Worm (Caenorhabditis elegans): Measurements from ENCODE around the gene F35C5.3.

The F35C5.3 gene

DNA sequence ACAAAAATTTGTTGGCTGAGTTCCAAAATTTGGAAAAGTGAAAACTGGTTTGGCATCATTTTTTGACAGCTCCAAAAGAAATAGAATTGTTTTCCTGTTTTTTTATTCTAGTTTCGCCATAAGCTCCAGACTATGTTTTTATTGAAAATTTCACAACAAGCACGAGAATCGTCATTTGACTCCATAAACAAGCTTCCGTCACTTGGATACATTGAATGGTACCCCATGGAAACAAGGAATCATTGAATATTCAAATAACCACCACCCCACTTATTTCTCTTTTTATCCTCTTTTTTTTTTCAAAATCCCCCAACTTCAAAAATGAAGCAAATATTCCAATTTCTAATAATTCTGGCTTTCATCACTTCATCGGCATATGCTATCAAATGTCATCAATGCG, 20.2 kb downstream of the F35C5.3 start, which contains the start of gene ddn-2:
Gene ddn-2 (plus strand): TSS at position 301 of the 400 bp plus-strand sequence.
- TF ChIP-seq nhr-28 (tag; optimal IDR thresholded peaks at IDR 0.05), result no peak
- no peak for TF ChIP-seq daf-12 (tag; optimal IDR thresholded peaks at IDR 0.05)
- no peak for TF ChIP-seq ama-1 (optimal IDR thresholded peaks at IDR 0.05)
- TF ChIP-seq aly-2 (tag; optimal IDR thresholded peaks at IDR 0.05), result no peak
- no peak for TF ChIP-seq fos-1 (tag; optimal IDR thresholded peaks at IDR 0.05)
- no peak for TF ChIP-seq snpc-4 (tag; optimal IDR thresholded peaks at IDR 0.05)
- TF ChIP-seq nfya-1 (tag; optimal IDR thresholded peaks at IDR 0.05; ENCODE audit: insufficient read depth), result no peak
- no peak for TF ChIP-seq lin-15B (tag; optimal IDR thresholded peaks at IDR 0.05)
- no peak for TF ChIP-seq nhr-76 (tag; optimal IDR thresholded peaks at IDR 0.05)
- no peak for TF ChIP-seq egl-5 (tag; optimal IDR thresholded peaks at IDR 0.05)
- no peak for TF ChIP-seq egl-27 (tag; optimal IDR thresholded peaks at IDR 0.05)
- TF ChIP-seq fkh-10 (GFP tag; optimal IDR thresholded peaks at IDR 0.05), result no peak
- no peak for TF ChIP-seq nhr-77 (tag; optimal IDR thresholded peaks at IDR 0.05)
- no peak for TF ChIP-seq ceh-82 (tag; optimal IDR thresholded peaks at IDR 0.05)

DNA sequence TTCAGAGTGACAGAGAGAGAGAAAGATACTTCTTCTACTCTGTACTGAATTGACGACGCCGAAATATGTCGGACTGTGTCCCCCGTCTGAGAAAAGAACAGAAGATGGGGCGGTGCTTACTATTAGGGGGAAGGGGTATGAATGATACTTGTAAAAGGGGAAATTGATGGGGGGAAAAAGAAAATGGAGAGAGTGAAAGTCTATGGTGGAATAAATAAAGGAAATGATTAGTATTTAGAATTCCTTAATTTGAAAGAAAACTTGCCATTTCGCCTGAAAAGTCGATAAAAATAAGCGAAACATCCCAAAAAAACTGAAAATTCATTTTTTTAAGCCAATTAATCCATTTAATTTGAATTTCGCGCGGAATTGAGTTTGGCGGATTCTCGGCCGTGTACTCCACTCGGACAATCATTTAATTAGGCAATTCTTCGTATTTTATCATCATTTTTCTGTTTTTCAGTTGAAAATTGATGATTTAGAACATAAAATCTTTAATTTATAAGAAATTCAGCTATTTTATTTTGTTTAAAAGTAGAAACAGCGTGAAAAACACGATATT, 26.0 kb downstream of the F35C5.3 start, which contains the start of gene F35C5.12:
Gene F35C5.12 (minus strand): TSS at position 51 of the 562 bp plus-strand sequence.
- TF ChIP-seq skn-1 (tag; optimal IDR thresholded peaks at IDR 0.05) (peak; percentile 66), pqm-1 (tag; optimal IDR thresholded peaks at IDR 0.05) (no peak), egl-27 (tag; optimal IDR thresholded peaks at IDR 0.05) (no peak), elt-2 (tag; optimal IDR thresholded peaks at IDR 0.05) (peak; percentile 8), daf-12 (tag; optimal IDR thresholded peaks at IDR 0.05) (no peak), aly-2 (tag; optimal IDR thresholded peaks at IDR 0.05) (no peak), lin-15B (tag; optimal IDR thresholded peaks at IDR 0.05) (peak; percentile 6), fkh-10 (GFP tag; optimal IDR thresholded peaks at IDR 0.05) (no peak), nhr-23 (tag; optimal IDR thresholded peaks at IDR 0.05) (peak; percentile 67), nhr-77 (tag; optimal IDR thresholded peaks at IDR 0.05) (no peak), ama-1 (optimal IDR thresholded peaks at IDR 0.05) (no peak), jun-1 (tag; optimal IDR thresholded peaks at IDR 0.05) (no peak), pha-4 (tag; optimal IDR thresholded peaks at IDR 0.05) (peak; percentile 48), sea-2 (GFP tag; optimal IDR thresholded peaks at IDR 0.05) (no peak), nhr-28 (tag; optimal IDR thresholded peaks at IDR 0.05) (no peak), nhr-67 (tag; optimal IDR thresholded peaks at IDR 0.05) (no peak), ztf-11 (tag; optimal IDR thresholded peaks at IDR 0.05) (no peak), mml-1 (tag; optimal IDR thresholded peaks at IDR 0.05) (no peak), tbx-2 (tag; optimal IDR thresholded peaks at IDR 0.05) (no peak), nhr-25 (tag; optimal IDR thresholded peaks at IDR 0.05) (no peak), hmg-11 (tag; optimal IDR thresholded peaks at IDR 0.05) (no peak), unc-39 (tag; optimal IDR thresholded peaks at IDR 0.05) (no peak), nhr-43 (tag; optimal IDR thresholded peaks at IDR 0.05; ENCODE audit: poor library complexity, severe bottlenecking) (no peak), lsy-12 (tag; optimal IDR thresholded peaks at IDR 0.05) (peak; percentile 23), R02D3.7 (tag; optimal IDR thresholded peaks at IDR 0.05) (no peak), lin-39 (tag; optimal IDR thresholded peaks at IDR 0.05) (no peak), nfya-1 (tag; optimal IDR thresholded peaks at IDR 0.05; ENCODE audit: insufficient read depth) (peak; percentile 39), ceh-82 (tag; optimal IDR thresholded peaks at IDR 0.05) (no peak), fkh-2 (tag; optimal IDR thresholded peaks at IDR 0.05) (no peak), ceh-28 (tag; optimal IDR thresholded peaks at IDR 0.05) (no peak), fos-1 (tag; optimal IDR thresholded peaks at IDR 0.05) (no peak), eor-1 (tag; optimal IDR thresholded peaks at IDR 0.05) (no peak), nhr-237 (tag; optimal IDR thresholded peaks at IDR 0.05) (no peak), nhr-12 (tag; optimal IDR thresholded peaks at IDR 0.05) (no peak)

DNA sequence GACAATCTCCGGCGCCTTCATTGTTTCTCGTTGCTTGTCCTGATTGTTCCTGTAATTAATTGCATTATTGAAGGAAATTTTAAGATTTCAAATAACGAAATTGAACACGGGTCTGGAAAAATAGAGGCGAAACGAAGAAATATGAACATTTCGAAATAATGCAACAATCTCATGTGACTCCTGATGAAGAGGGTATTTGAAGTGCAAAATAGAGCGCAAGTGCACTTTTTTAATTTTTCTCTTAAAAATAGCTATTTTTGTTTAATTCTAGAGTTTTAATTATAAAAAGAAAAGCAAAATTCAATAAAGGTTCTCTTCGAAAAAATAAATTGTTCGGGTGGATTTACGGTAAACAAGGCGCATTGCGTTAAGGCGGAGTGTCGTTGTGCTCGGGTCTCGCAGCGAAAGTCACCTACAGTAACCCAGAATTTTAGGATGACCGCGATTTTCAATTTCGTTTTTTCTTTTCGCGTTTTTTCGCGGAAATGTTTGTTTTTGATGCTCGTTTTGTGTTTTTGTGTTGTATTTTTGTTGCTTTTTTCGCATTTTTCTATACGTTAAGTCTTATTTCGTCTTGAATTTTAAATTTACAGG, 30.5 kb downstream of the F35C5.3 start, which contains the start of the genes F58G1.2 and wago-4:
Gene F58G1.2 (minus strand): TSS at position 51 of the 594 bp plus-strand sequence.
Gene wago-4 (plus strand): TSS at position 592 of the 594 bp plus-strand sequence.
- TF ChIP-seq lsy-12 (tag; optimal IDR thresholded peaks at IDR 0.05) (no peak), mml-1 (tag; optimal IDR thresholded peaks at IDR 0.05) (no peak), hmg-11 (tag; optimal IDR thresholded peaks at IDR 0.05) (no peak), nhr-28 (tag; optimal IDR thresholded peaks at IDR 0.05) (no peak), fos-1 (tag; optimal IDR thresholded peaks at IDR 0.05) (no peak), nhr-237 (tag; optimal IDR thresholded peaks at IDR 0.05) (no peak), fkh-2 (tag; optimal IDR thresholded peaks at IDR 0.05) (no peak), ceh-9 (tag; optimal IDR thresholded peaks at IDR 0.05) (no peak), nhr-23 (tag; optimal IDR thresholded peaks at IDR 0.05) (no peak), nhr-67 (tag; optimal IDR thresholded peaks at IDR 0.05) (no peak), lin-15B (tag; optimal IDR thresholded peaks at IDR 0.05) (peak; percentile 61), tbx-2 (tag; optimal IDR thresholded peaks at IDR 0.05) (no peak), pqm-1 (tag; optimal IDR thresholded peaks at IDR 0.05) (no peak), nhr-76 (tag; optimal IDR thresholded peaks at IDR 0.05) (no peak), sea-2 (GFP tag; optimal IDR thresholded peaks at IDR 0.05) (no peak), pha-4 (tag; optimal IDR thresholded peaks at IDR 0.05) (no peak), ztf-11 (tag; optimal IDR thresholded peaks at IDR 0.05) (no peak), R02D3.7 (tag; optimal IDR thresholded peaks at IDR 0.05) (peak; percentile 88)
